Fruit fly (Drosophila melanogaster): ENCODE data around the gene Spn.

Spn gene

dm6 chr3L:2570269-2570723 is 16.2 kb upstream of the Spn start (continued):
- TF ChIP-seq zen (tag; optimal IDR thresholded peaks at IDR 0.05) (no peak), CG17385 (GFP tag; optimal IDR thresholded peaks at IDR 0.05) (peak; percentile 32), CG31441 (GFP tag; IDR thresholded peaks at IDR 0.05) (peak; percentile 70; the same call in 1 of the 2 replicates), Dad (GFP tag; optimal IDR thresholded peaks at IDR 0.05) (no peak), CG7271 (tag; optimal IDR thresholded peaks at IDR 0.05) (no peak), dmrt11E (tag; optimal IDR thresholded peaks at IDR 0.05) (no peak), CG4707 (GFP tag; optimal IDR thresholded peaks at IDR 0.05) (peak; percentile 10), Rx (GFP tag; IDR thresholded peaks at IDR 0.05) (no peak), CG14667 (GFP tag; IDR thresholded peaks at IDR 0.05) (no peak), CG13624 (GFP tag; optimal IDR thresholded peaks at IDR 0.05) (no peak), CG11085 (GFP tag; IDR thresholded peaks at IDR 0.05) (no peak), CG10274 (GFP tag; optimal IDR thresholded peaks at IDR 0.05) (no peak), CG7357 (GFP tag; IDR thresholded peaks at IDR 0.05) (no peak), aop (GFP tag; IDR thresholded peaks at IDR 0.05) (no peak), CTCF (GFP tag; optimal IDR thresholded peaks at IDR 0.05) (no peak), CG12659 (GFP tag; optimal IDR thresholded peaks at IDR 0.05) (peak; percentile 20), Bteb2 (GFP tag; optimal IDR thresholded peaks at IDR 0.05) (no peak), odd (GFP tag; optimal IDR thresholded peaks at IDR 0.05) (peak; percentile 52), CG1024 (GFP tag; IDR thresholded peaks at IDR 0.05) (no peak), CG18619 (GFP tag; optimal IDR thresholded peaks at IDR 0.05) (no peak), CG8359 (GFP tag; optimal IDR thresholded peaks at IDR 0.05; ENCODE audit: borderline replicate concordance) (no peak), psq (GFP tag; optimal IDR thresholded peaks at IDR 0.05) (no peak), Oaz (GFP tag; IDR thresholded peaks at IDR 0.05) (no peak; the same call in 1 of the 2 replicates), ems (GFP tag; optimal IDR thresholded peaks at IDR 0.05) (no peak), CG6654 (GFP tag; optimal IDR thresholded peaks at IDR 0.05) (no peak), C15 (GFP tag; IDR thresholded peaks at IDR 0.05) (no peak), Awh (GFP tag; IDR thresholded peaks at IDR 0.05) (peak; percentile 56; the same call in 1 of the 2 replicates), pzg (GFP tag; optimal IDR thresholded peaks at IDR 0.05) (no peak), bsh (GFP tag; optimal IDR thresholded peaks at IDR 0.05) (peak; percentile 9 to 64), CG7987 (GFP tag; optimal IDR thresholded peaks at IDR 0.05) (no peak), CG2889 (GFP tag; IDR thresholded peaks at IDR 0.05) (no peak), wdn (GFP tag; IDR thresholded peaks at IDR 0.05) (no peak), Hr3 (GFP tag; optimal IDR thresholded peaks at IDR 0.05) (no peak), gsb (GFP tag; IDR thresholded peaks at IDR 0.05) (no peak), CG15696 (tag; optimal IDR thresholded peaks at IDR 0.05) (no peak), trem (tag; optimal IDR thresholded peaks at IDR 0.05) (peak; percentile 25), peb (GFP tag; IDR thresholded peaks at IDR 0.05) (no peak), gro (GFP tag; optimal IDR thresholded peaks at IDR 0.05) (peak; percentile 42), p53 (GFP tag; optimal IDR thresholded peaks at IDR 0.05) (no peak), CG18764 (GFP tag; optimal IDR thresholded peaks at IDR 0.05) (no peak), HLH4C (GFP tag; IDR thresholded peaks at IDR 0.05; ENCODE audit: partially characterized antibody) (no peak), Hey (tag; optimal IDR thresholded peaks at IDR 0.05) (no peak), org-1 (GFP tag; optimal IDR thresholded peaks at IDR 0.05) (peak; percentile 3), CG33557 (GFP tag; optimal IDR thresholded peaks at IDR 0.05) (no peak), CG12744 (GFP tag; optimal IDR thresholded peaks at IDR 0.05) (peak; percentile 44), slp2 (GFP tag; optimal IDR thresholded peaks at IDR 0.05) (peak; percentile 26), CG6683 (GFP tag; optimal IDR thresholded peaks at IDR 0.05) (no peak), HmgZ (tag; optimal IDR thresholded peaks at IDR 0.05) (no peak), tap (tag; optimal IDR thresholded peaks at IDR 0.05) (peak; percentile 58), ewg (GFP tag; optimal IDR thresholded peaks at IDR 0.05) (no peak), CG8765 (GFP tag; IDR thresholded peaks at IDR 0.05) (no peak), jing (GFP tag; optimal IDR thresholded peaks at IDR 0.05) (no peak)
